Fruit fly (Drosophila melanogaster) whole organism, embryonic: Measurements from ENCODE around the gene DIP2.
A peak's percentile ranks its signal among the peaks of the same experiment; 100 is the strongest.

ENCODE experiments used
- Blimp-1 ChIP-seq: fragments of 200-800 bp; sonication (Bioruptor generic); optimal IDR thresholded peaks from 3 replicates; lab custom pipeline; 2018; ENCODE audit warnings: missing biosample characterization, missing genetic modification characterization, mild to moderate bottlenecking, moderate library complexity, missing genetic modification reagents
- CG4282 ChIP-seq: fragments of 200-800 bp; sonication (Bioruptor generic); optimal IDR thresholded peaks from 2 replicates; lab custom pipeline; 2016; ENCODE audit warnings: missing biosample characterization, missing genetic modification characterization
- CG7372 ChIP-seq: fragments of 200-800 bp; sonication (Bioruptor generic); IDR thresholded peaks from 2 replicates; pipeline ENCODE4 v1.3.6; 2022; ENCODE audit warnings: missing biosample characterization, missing genetic modification characterization
- Ets97D ChIP-seq: fragments of 200-800 bp; sonication (Bioruptor generic); optimal IDR thresholded peaks from 3 replicates; lab custom pipeline; 2016; ENCODE audit warnings: missing biosample characterization, missing genetic modification characterization

DNA sequence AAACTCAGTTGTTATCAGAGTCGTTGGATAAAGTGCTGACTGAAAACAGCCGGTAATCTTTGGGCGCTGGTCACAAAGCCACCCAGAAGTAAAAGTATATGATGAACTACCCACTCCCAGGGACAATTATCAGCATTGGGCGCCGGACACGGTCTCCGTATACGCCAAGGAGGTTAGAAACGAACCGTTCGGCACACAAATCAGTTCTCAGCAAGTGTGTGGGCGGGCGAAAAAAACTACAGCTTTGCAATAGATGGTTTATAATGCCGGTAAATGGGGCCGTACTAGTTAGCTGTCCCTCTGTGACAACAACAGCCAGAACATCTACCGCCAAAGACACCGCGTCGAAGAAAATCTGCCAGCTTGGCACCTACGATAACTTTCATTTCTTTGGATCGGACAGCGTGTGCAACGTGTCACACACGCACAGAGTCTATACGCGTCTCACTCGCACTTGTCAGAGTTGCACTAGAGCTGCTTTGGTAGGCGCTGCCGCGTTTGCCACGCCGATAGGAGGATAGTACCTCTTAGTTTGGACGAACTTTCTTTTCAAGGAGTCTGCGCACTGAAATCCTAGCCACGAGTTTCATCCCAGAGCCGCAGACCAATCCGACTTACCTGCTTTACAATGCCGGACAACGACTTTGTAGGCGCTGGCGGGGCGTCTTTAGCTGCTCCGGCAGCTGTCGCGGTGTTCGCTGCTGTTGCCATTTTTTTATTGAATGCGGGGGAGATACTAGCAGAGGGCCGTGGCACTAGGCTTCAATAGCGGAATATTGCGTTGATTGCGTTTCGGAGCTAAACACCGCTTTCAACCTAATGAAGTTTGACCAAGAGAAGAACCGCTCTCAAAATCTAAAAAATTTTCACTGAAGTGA, 6.0 kb upstream of the DIP2 start:
- TF ChIP-seq CG7372 (GFP tag; lab: Robert Waterston, UW) (no peak), Ets97D (GFP tag; lab: Kevin White, UChicago) (no peak), CG4282 (no peak), Blimp-1 (GFP tag; lab: Kevin White, UChicago) (peak; percentile 45)
